Worm (Caenorhabditis elegans) whole organism, mixed stage, embryonic: ENCODE measurements around the gene phf-5.

Experiments used
- M03D4.4 ChIP-seq: sonication (generic microtip); optimal IDR thresholded peaks from 2 replicates; lab custom pipeline; 2017; ENCODE audit warnings: mild to moderate bottlenecking, missing genetic modification characterization, missing compliant biosample characterization
- ces-1 ChIP-seq: fragments of 150-350 bp; optimal IDR thresholded peaks from 2 replicates; lab custom pipeline; 2014; ENCODE audit warnings: missing biosample characterization, missing genetic modification reagents, missing genetic modification characterization
- elt-3 ChIP-seq: fragments of 150-350 bp; optimal IDR thresholded peaks from 2 replicates; lab custom pipeline; 2014; ENCODE audit warnings: missing biosample characterization, missing genetic modification characterization
- lsy-2 ChIP-seq: fragments of 150-350 bp; optimal IDR thresholded peaks from 2 replicates; lab custom pipeline; 2014; ENCODE audit warnings: missing biosample characterization, missing genetic modification characterization
- mab-5 ChIP-seq: fragments of 150-350 bp; optimal IDR thresholded peaks from 2 replicates; lab custom pipeline; 2014; ENCODE audit warnings: missing biosample characterization, missing genetic modification characterization
- mep-1 ChIP-seq: fragments of 150-350 bp; optimal IDR thresholded peaks from 2 replicates; lab custom pipeline; 2017; ENCODE audit warnings: missing biosample characterization, missing genetic modification reagents, missing genetic modification characterization, inconsistent platforms
- mls-2 ChIP-seq: sonication (generic microtip); optimal IDR thresholded peaks from 2 replicates; lab custom pipeline; 2016; ENCODE audit warnings: mild to moderate bottlenecking, missing genetic modification characterization, moderate library complexity, missing compliant biosample characterization
- zip-8 ChIP-seq: fragments of 150-350 bp; optimal IDR thresholded peaks from 2 replicates; lab custom pipeline; 2014; ENCODE audit warnings: missing biosample characterization, missing genetic modification characterization

ce11 chrIII:2328612-2329011 lies 14.8 kb upstream of the phf-5 start:
- TF ChIP-seq mab-5, result no peak
- TF ChIP-seq elt-3, result no peak
- TF ChIP-seq ces-1 (GFP tag; lab: Kevin White, UChicago), result no peak
- no peak for TF ChIP-seq zip-8 (tag; lab: Kevin White, UChicago)
- no peak for TF ChIP-seq mep-1
- no peak for TF ChIP-seq lsy-2 (tag; lab: Kevin White, UChicago)
- TF ChIP-seq M03D4.4 (tag; lab: Kevin White, UChicago), result no peak
- no peak for TF ChIP-seq mls-2 (tag; lab: Kevin White, UChicago)
